Worm (Caenorhabditis elegans): ENCODE results near the gene R07H5.9.
A peak's percentile ranks its signal among the peaks of the same experiment; 100 is the strongest.

The R07H5.9 gene

ce11 chrIV:11231376-11231775 is 24.1 kb downstream of the R07H5.9 start:
- TF ChIP-seq mxl-1 (tag; optimal IDR thresholded peaks at IDR 0.05) (no peak), die-1 (tag; optimal IDR thresholded peaks at IDR 0.05) (no peak), F33H1.4 (GFP tag; IDR thresholded peaks at IDR 0.05) (no peak), Y56A3A.18 (GFP tag; IDR thresholded peaks at IDR 0.05) (no peak), F10E7.11 (tag; optimal IDR thresholded peaks at IDR 0.05) (no peak), F22D6.2 (tag; optimal IDR thresholded peaks at IDR 0.05) (no peak), F39B2.1 (GFP tag; IDR thresholded peaks at IDR 0.05) (no peak), rec-8 (tag; optimal IDR thresholded peaks at IDR 0.05) (no peak), B0035.1 (tag; optimal IDR thresholded peaks at IDR 0.05) (no peak), athp-1 (tag; optimal IDR thresholded peaks at IDR 0.05) (no peak), D2030.7 (GFP tag; IDR thresholded peaks at IDR 0.05) (0 out of 2 replicates have a peak, but pooled peaks have one; percentile 9), B0261.1 (tag; optimal IDR thresholded peaks at IDR 0.05) (peak; percentile 13), tbp1 (GFP tag; optimal IDR thresholded peaks at IDR 0.05) (peak; percentile 79), nfya-2 (GFP tag; IDR thresholded peaks at IDR 0.05) (no peak), rpc-1 (optimal IDR thresholded peaks at IDR 0.05) (peak; percentile 11), rpc-1 (tag; optimal IDR thresholded peaks at IDR 0.05) (peak; percentile 69), sdz-38 (tag; optimal IDR thresholded peaks at IDR 0.05) (no peak), ztf-25 (GFP tag; IDR thresholded peaks at IDR 0.05) (no peak), nhr-120 (GFP tag; IDR thresholded peaks at IDR 0.05) (no peak), T07F8.4 (tag; optimal IDR thresholded peaks at IDR 0.05) (no peak), dpff-1 (tag; optimal IDR thresholded peaks at IDR 0.05) (no peak), ceh-27 (GFP tag; optimal IDR thresholded peaks at IDR 0.05) (no peak)

DNA sequence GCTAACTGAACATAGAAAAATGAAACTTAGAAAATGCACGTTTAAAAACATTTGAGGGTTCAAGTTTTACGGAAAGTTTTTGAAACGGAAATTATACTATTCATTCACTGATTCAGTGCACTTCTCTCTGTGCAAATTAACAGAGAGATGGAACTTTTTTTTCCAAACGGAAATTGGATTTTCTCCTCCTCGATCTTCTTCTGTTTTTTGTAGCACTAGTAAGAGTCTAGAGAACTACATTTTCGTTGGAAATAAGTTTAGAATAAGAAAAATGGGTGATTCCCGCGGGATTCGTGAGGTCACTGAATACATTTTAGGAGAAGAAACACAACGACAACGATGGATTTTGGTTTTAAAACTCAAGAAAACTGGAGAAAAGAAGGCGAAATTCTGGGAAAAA is 28.5 kb downstream of the R07H5.9 start:
- TF ChIP-seq F49E8.2 (tag; optimal IDR thresholded peaks at IDR 0.05; ENCODE audit: insufficient read depth) (no peak), B0261.1 (tag; optimal IDR thresholded peaks at IDR 0.05) (no peak), Y53G8AR.9 (GFP tag; conservative IDR thresholded peaks at IDR 0.05) (no peak), him-1 (tag; optimal IDR thresholded peaks at IDR 0.05) (no peak), lir-1 (GFP tag; conservative IDR thresholded peaks at IDR 0.05) (no peak), egl-44 (GFP tag; IDR thresholded peaks at IDR 0.05) (no peak)

DNA sequence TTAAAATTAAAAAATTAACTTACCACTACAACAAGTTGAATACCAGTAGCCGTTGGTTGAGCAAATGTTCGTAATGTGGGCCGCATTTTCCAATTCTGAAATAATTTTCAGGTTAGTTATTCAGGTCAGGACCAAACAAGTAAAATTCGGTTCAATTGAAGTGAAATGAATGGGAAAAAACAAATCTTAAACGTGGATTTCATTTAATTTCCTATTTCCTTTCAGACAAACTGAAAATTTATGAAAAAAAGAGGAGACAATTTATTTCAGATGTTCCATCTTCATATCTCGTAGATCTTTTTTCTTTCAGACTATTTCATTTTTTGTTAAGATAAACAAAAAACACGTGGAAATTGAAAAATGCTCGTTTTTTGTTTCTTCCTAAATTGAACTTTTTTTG is 34.1 kb downstream of the R07H5.9 start, which contains the start of gene C05C12.6:
C05C12.6 (minus strand) TSS at position 101 of the 400 bp plus-strand sequence.
- TF ChIP-seq hmg-1.2 (GFP tag; IDR thresholded peaks at IDR 0.05) (no peak), F49E8.2 (tag; optimal IDR thresholded peaks at IDR 0.05; ENCODE audit: insufficient read depth) (no peak), lin-54 (GFP tag; optimal IDR thresholded peaks at IDR 0.05) (no peak), ceh-40 (GFP tag; IDR thresholded peaks at IDR 0.05) (no peak), attf-6 (GFP tag; IDR thresholded peaks at IDR 0.05) (no peak), ztf-26 (tag; optimal IDR thresholded peaks at IDR 0.05) (no peak), dpl-1 (GFP tag; optimal IDR thresholded peaks at IDR 0.05) (no peak), ekl-4 (GFP tag; IDR thresholded peaks at IDR 0.05) (no peak), xnd-1 (tag; optimal IDR thresholded peaks at IDR 0.05) (no peak)

ce11 chrIV:11247434-11247833 is 40.1 kb downstream of the R07H5.9 start:
- no peak for TF ChIP-seq zim-3 (tag; optimal IDR thresholded peaks at IDR 0.05)
- no peak for TF ChIP-seq dox-1 (GFP tag; IDR thresholded peaks at IDR 0.05)
- no peak for TF ChIP-seq F52B5.7 (tag; optimal IDR thresholded peaks at IDR 0.05)
- TF ChIP-seq lin-40 (tag; optimal IDR thresholded peaks at IDR 0.05): no peak
- no peak for TF ChIP-seq attf-3 (GFP tag; conservative IDR thresholded peaks at IDR 0.05)

Measured in whole organism, young adult.